Worm (Caenorhabditis elegans): ENCODE measurements around the gene C02F5.14.
A peak's percentile ranks its signal among the peaks of the same experiment; 100 is the strongest.

C02F5.14 gene

DNA sequence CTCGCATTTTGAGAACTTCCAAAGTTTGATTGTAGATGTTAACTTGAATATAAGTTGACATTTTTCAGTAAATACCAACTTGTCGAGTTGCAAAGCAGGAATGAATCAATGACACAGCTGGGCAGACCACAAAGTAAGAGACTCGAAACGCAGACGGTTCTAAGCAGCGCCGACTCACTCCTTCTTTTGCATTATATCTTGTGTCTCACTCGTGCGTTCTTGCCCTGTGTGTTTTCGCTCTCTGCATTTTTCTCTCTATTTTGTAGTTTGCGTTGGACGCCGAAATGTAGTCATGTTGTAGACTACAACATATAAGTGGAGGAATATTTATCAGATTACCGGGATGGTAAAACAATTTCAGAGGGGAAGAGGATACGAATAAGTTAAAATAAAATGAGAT, 7.5 kb upstream of the C02F5.14 start, which contains the start of gene C02F5.12 (continued):
- no peak for TF ChIP-seq fkh-4 (tag; optimal IDR thresholded peaks at IDR 0.05; ENCODE audit: borderline replicate concordance)
- TF ChIP-seq nhr-71 (tag; optimal IDR thresholded peaks at IDR 0.05): peak; percentile 51
- TF ChIP-seq zag-1 (tag; optimal IDR thresholded peaks at IDR 0.05): no peak
- no peak for TF ChIP-seq nhr-19 (GFP tag; conservative IDR thresholded peaks at IDR 0.05)
- TF ChIP-seq alr-1 (tag; optimal IDR thresholded peaks at IDR 0.05; ENCODE audit: borderline replicate concordance): no peak
- TF ChIP-seq ceh-90 (tag; optimal IDR thresholded peaks at IDR 0.05): no peak
- peak; percentile 11 for TF ChIP-seq rnt-1 (tag; optimal IDR thresholded peaks at IDR 0.05)

ce11 chrIII:8240948-8241347, 5.6 kb upstream of the C02F5.14 start:
- TF ChIP-seq ets-5 (GFP tag; IDR thresholded peaks at IDR 0.05): no peak
- TF ChIP-seq zip-4 (GFP tag; optimal IDR thresholded peaks at IDR 0.05): no peak
- TF ChIP-seq C34B4.2 (tag; optimal IDR thresholded peaks at IDR 0.05): no peak
- no peak for TF ChIP-seq mef-2 (tag; optimal IDR thresholded peaks at IDR 0.05)
- TF ChIP-seq irx-1 (tag; optimal IDR thresholded peaks at IDR 0.05): no peak
- TF ChIP-seq ces-1 (GFP tag; optimal IDR thresholded peaks at IDR 0.05): no peak
- TF ChIP-seq C16A3.4 (tag; optimal IDR thresholded peaks at IDR 0.05): no peak
- no peak for TF ChIP-seq unc-30 (tag; optimal IDR thresholded peaks at IDR 0.05)
- TF ChIP-seq swsn-7 (tag; optimal IDR thresholded peaks at IDR 0.05): no peak
- no peak for TF ChIP-seq blmp-1 (tag; optimal IDR thresholded peaks at IDR 0.05)
- TF ChIP-seq ztf-11 (tag; optimal IDR thresholded peaks at IDR 0.05): no peak
- TF ChIP-seq fkh-4 (tag; optimal IDR thresholded peaks at IDR 0.05; ENCODE audit: borderline replicate concordance): no peak
- TF ChIP-seq tlp-1 (tag; optimal IDR thresholded peaks at IDR 0.05): no peak
- no peak for TF ChIP-seq ceh-82 (tag; optimal IDR thresholded peaks at IDR 0.05)

- TF ChIP-seq sup-37 (GFP tag; optimal IDR thresholded peaks at IDR 0.05) (no peak), ceh-82 (tag; optimal IDR thresholded peaks at IDR 0.05) (no peak), hpl-2 (GFP tag; optimal IDR thresholded peaks at IDR 0.05) (no peak), nhr-20 (tag; optimal IDR thresholded peaks at IDR 0.05) (peak; percentile 12), nhr-76 (tag; optimal IDR thresholded peaks at IDR 0.05) (no peak), Y116A8C.19 (tag; optimal IDR thresholded peaks at IDR 0.05; ENCODE audit: borderline replicate concordance) (no peak), xbp-1 (tag; optimal IDR thresholded peaks at IDR 0.05) (no peak), aly-2 (tag; optimal IDR thresholded peaks at IDR 0.05) (no peak)
Measured at ce11 chrIII:8240247-8240646, 4.9 kb upstream of the C02F5.14 start.

ce11 chrIII:8239325-8239724, 4.0 kb upstream of the C02F5.14 start, which contains the start of gene tsp-1:
Gene tsp-1, minus strand, starts transcription at chrIII:8239423.
- TF ChIP-seq mab-9 (GFP tag; IDR thresholded peaks at IDR 0.05): no peak
- no peak for TF ChIP-seq efl-1 (optimal IDR thresholded peaks at IDR 0.05)
- peak in 1 of 2 experiments; percentile 69 for TF ChIP-seq efl-1 (GFP tag; optimal IDR thresholded peaks at IDR 0.05 in 1 of 2)

- TF ChIP-seq aha-1 (tag; optimal IDR thresholded peaks at IDR 0.05) (no peak), elt-3 (tag; optimal IDR thresholded peaks at IDR 0.05) (no peak), fkh-8 (tag; optimal IDR thresholded peaks at IDR 0.05) (no peak), ets-5 (GFP tag; IDR thresholded peaks at IDR 0.05) (no peak), nhr-19 (GFP tag; conservative IDR thresholded peaks at IDR 0.05) (no peak), elt-2 (tag; optimal IDR thresholded peaks at IDR 0.05) (peak; percentile 47)
Measured at ce11 chrIII:8237827-8238226, 2.5 kb upstream of the C02F5.14 start, which contains the start of gene tsp-2. Gene tsp-2, minus strand, starts transcription at chrIII:8237935.

ce11 chrIII:8235880-8236279, 566 bp upstream of the C02F5.14 start, which contains the start of gene C02F5.5:
Gene C02F5.5, plus strand, starts transcription at chrIII:8236180.
- TF ChIP-seq ets-5 (GFP tag; IDR thresholded peaks at IDR 0.05): no peak
- TF ChIP-seq nhr-28 (tag; optimal IDR thresholded peaks at IDR 0.05): no peak
- TF ChIP-seq nhr-47 (tag; optimal IDR thresholded peaks at IDR 0.05): no peak
- TF ChIP-seq ztf-4 (tag; optimal IDR thresholded peaks at IDR 0.05): no peak
- TF ChIP-seq ztf-11 (tag; optimal IDR thresholded peaks at IDR 0.05): no peak
- no peak for TF ChIP-seq unc-30 (tag; optimal IDR thresholded peaks at IDR 0.05)
- TF ChIP-seq lin-14 (GFP tag; optimal IDR thresholded peaks at IDR 0.05): no peak
- TF ChIP-seq hlh-17 (GFP tag; optimal IDR thresholded peaks at IDR 0.05; ENCODE audit: borderline replicate concordance): no peak
- TF ChIP-seq ceh-8 (GFP tag; optimal IDR thresholded peaks at IDR 0.05): no peak
- no peak for TF ChIP-seq nhr-237 (tag; optimal IDR thresholded peaks at IDR 0.05)
- no peak for TF ChIP-seq nhr-12 (tag; optimal IDR thresholded peaks at IDR 0.05)
- no peak for TF ChIP-seq fkh-4 (tag; optimal IDR thresholded peaks at IDR 0.05; ENCODE audit: borderline replicate concordance)
- TF ChIP-seq ceh-88 (GFP tag; IDR thresholded peaks at IDR 0.05): no peak
- no peak for TF ChIP-seq dpl-1 (GFP tag; optimal IDR thresholded peaks at IDR 0.05)
- TF ChIP-seq mep-1 (tag; optimal IDR thresholded peaks at IDR 0.05): no peak

All from whole organism, L1 larva.